Fruit fly (Drosophila melanogaster) whole organism, embryonic: Measurements from ENCODE around the gene DEF8.

Experiments
- BEAF-32 ChIP-seq: fragments of 200-800 bp; sonication (Bioruptor generic); optimal IDR thresholded peaks from 3 replicates; lab custom pipeline; 2017; ENCODE audit warnings: missing biosample characterization, missing genetic modification characterization, mild to moderate bottlenecking, moderate library complexity, missing genetic modification reagents
- BtbVII ChIP-seq: fragments of 200-800 bp; sonication (Bioruptor generic); optimal IDR thresholded peaks from 3 replicates; lab custom pipeline; 2017; ENCODE audit warnings: missing biosample characterization, mild to moderate bottlenecking, missing genetic modification characterization
- CG10209 ChIP-seq: fragments of 200-800 bp; sonication (Bioruptor generic); optimal IDR thresholded peaks from 3 replicates; lab custom pipeline; 2017; ENCODE audit warnings: missing biosample characterization, mild to moderate bottlenecking, missing genetic modification characterization, missing genetic modification reagents
- CG10654 ChIP-seq: fragments of 200-800 bp; sonication (Bioruptor generic); optimal IDR thresholded peaks from 2 replicates; lab custom pipeline; 2016; ENCODE audit warnings: missing biosample characterization, missing genetic modification characterization
- CG11560 ChIP-seq: fragments of 200-800 bp; sonication (Bioruptor generic); IDR thresholded peaks from 3 replicates; pipeline ENCODE4 v1.3.6; 2022; ENCODE audit warnings: missing biosample characterization, missing genetic modification characterization
- CG12155 ChIP-seq: fragments of 200-800 bp; sonication (Bioruptor generic); optimal IDR thresholded peaks from 3 replicates; lab custom pipeline; 2016; ENCODE audit warnings: missing biosample characterization, missing genetic modification characterization
- CG15601 ChIP-seq: fragments of 200-800 bp; sonication (Bioruptor generic); optimal IDR thresholded peaks from 3 replicates; lab custom pipeline; 2019; ENCODE audit warnings: missing biosample characterization, mild to moderate bottlenecking, missing genetic modification characterization, moderate library complexity
- CG16813 ChIP-seq: fragments of 200-800 bp; sonication (Bioruptor generic); IDR thresholded peaks from 3 replicates; pipeline ENCODE4 v1.3.6; 2022; ENCODE audit warnings: missing biosample characterization, missing genetic modification characterization; ENCODE audit not compliant: partially characterized antibody
- CG30020 ChIP-seq: fragments of 200-800 bp; optimal IDR thresholded peaks from 2 replicates; lab custom pipeline; 2019; ENCODE audit warnings: missing biosample characterization, mild to moderate bottlenecking, missing genetic modification characterization, moderate library complexity
- Dip3 ChIP-seq: fragments of 200-800 bp; sonication (Bioruptor generic); optimal IDR thresholded peaks from 3 replicates; lab custom pipeline; 2016; ENCODE audit warnings: missing biosample characterization, missing genetic modification characterization
- Doc3 ChIP-seq: fragments of 200-800 bp; sonication (Bioruptor generic); IDR thresholded peaks from 3 replicates; pipeline ENCODE4 v1.3.6; 2022; ENCODE audit warnings: missing biosample characterization, missing genetic modification characterization; ENCODE audit not compliant: partially characterized antibody
- Drgx ChIP-seq: fragments of 200-800 bp; sonication (Bioruptor generic); IDR thresholded peaks from 2 replicates; pipeline ENCODE4 v1.3.6; 2022; ENCODE audit warnings: missing biosample characterization, missing genetic modification characterization
- Ets65A ChIP-seq: fragments of 200-800 bp; sonication (Bioruptor generic); peaks from one replicate; lab custom pipeline; 2016; ENCODE audit warnings: missing biosample characterization, missing genetic modification characterization
- Gsc ChIP-seq: fragments of 200-800 bp; sonication (Bioruptor generic); IDR thresholded peaks from 2 replicates; pipeline ENCODE4 v1.3.6; 2022; ENCODE audit warnings: missing biosample characterization, missing genetic modification characterization
- Hr39 ChIP-seq: fragments of >200 bp; optimal IDR thresholded peaks from 2 replicates; lab custom pipeline; 2017
- MBD-R2 ChIP-seq: fragments of 200-800 bp; sonication (Bioruptor generic); IDR thresholded peaks from 2 replicates; pipeline ENCODE4 v1.3.6; 2022; ENCODE audit warnings: missing biosample characterization, missing genetic modification characterization
- Med ChIP-seq: fragments of 200-800 bp; sonication (Bioruptor generic); peaks from one replicate; lab custom pipeline; 2016; ENCODE audit warnings: missing biosample characterization, missing genetic modification characterization, mild to moderate bottlenecking, inconsistent platforms, moderate library complexity
- Opbp ChIP-seq: fragments of 200-800 bp; sonication (Bioruptor generic); IDR thresholded peaks from 3 replicates; pipeline ENCODE4 v1.3.6; 2022; ENCODE audit warnings: missing biosample characterization, missing genetic modification characterization; ENCODE audit not compliant: partially characterized antibody
- Ptx1 ChIP-seq: fragments of 200-800 bp; sonication (Bioruptor generic); IDR thresholded peaks from 2 replicates; pipeline ENCODE4 v1.3.6; 2022; ENCODE audit warnings: missing biosample characterization, missing genetic modification characterization
- Rfx ChIP-seq: fragments of 200-800 bp; sonication (Bioruptor generic); IDR thresholded peaks from 2 replicates; pipeline ENCODE4 v1.3.6; 2022; ENCODE audit warnings: missing biosample characterization, missing genetic modification characterization
- TFAM ChIP-seq: fragments of 200-800 bp; sonication (Bioruptor generic); optimal IDR thresholded peaks from 2 replicates; lab custom pipeline; 2017; ENCODE audit warnings: missing biosample characterization, missing genetic modification characterization, inconsistent platforms
- Trl ChIP-seq, 3 experiments: fragments of >200 bp in 2 of 3; fragments of 200-800 bp in 1 of 3; sonication (Bioruptor generic) in 1 of 3; optimal IDR thresholded peaks; 2 replicates in 1 of 3; 3 replicates in 2 of 3; lab custom pipeline; 2016 to 2017; ENCODE audit warnings: missing biosample characterization in 1 of 3, missing genetic modification characterization in 1 of 3
- ap ChIP-seq: fragments of 200-800 bp; sonication (Bioruptor generic); IDR thresholded peaks from 2 replicates; pipeline ENCODE4 v1.3.6; 2022; ENCODE audit warnings: missing biosample characterization, missing genetic modification characterization
- bbx ChIP-seq: fragments of 200-800 bp; sonication (Bioruptor generic); IDR thresholded peaks from 2 replicates; pipeline ENCODE4 v1.3.6; 2022; ENCODE audit warnings: missing biosample characterization, missing genetic modification characterization; ENCODE audit not compliant: partially characterized antibody
- bowl ChIP-seq: fragments of 200-800 bp; sonication (Bioruptor generic); IDR thresholded peaks from 2 replicates; pipeline ENCODE4 v1.3.6; 2022; ENCODE audit warnings: missing biosample characterization, missing genetic modification characterization
- chinmo ChIP-seq: fragments of 200-800 bp; sonication (Bioruptor generic); IDR thresholded peaks from 4 replicates; pipeline ENCODE4 v1.3.6; 2022; ENCODE audit warnings: missing biosample characterization, missing genetic modification characterization; ENCODE audit not compliant: partially characterized antibody
- crol ChIP-seq: fragments of 200-800 bp; sonication (Bioruptor generic); IDR thresholded peaks from 2 replicates; pipeline ENCODE4 v1.3.6; 2022; ENCODE audit warnings: missing biosample characterization, missing genetic modification characterization
- cwo ChIP-seq: fragments of 200-800 bp; sonication (Bioruptor generic); optimal IDR thresholded peaks from 3 replicates; lab custom pipeline; 2017; ENCODE audit warnings: missing biosample characterization, missing genetic modification characterization, mild to moderate bottlenecking, moderate library complexity, missing genetic modification reagents
- ewg ChIP-seq: fragments of 200-800 bp; sonication (Bioruptor generic); optimal IDR thresholded peaks from 3 replicates; lab custom pipeline; 2017; ENCODE audit warnings: mild to moderate bottlenecking, missing biosample characterization, missing genetic modification reagents, missing genetic modification characterization
- gfzf ChIP-seq: fragments of 200-800 bp; sonication (Bioruptor generic); optimal IDR thresholded peaks from 2 replicates; lab custom pipeline; 2016; ENCODE audit warnings: missing biosample characterization, mild to moderate bottlenecking, missing genetic modification characterization, moderate library complexity
- grn ChIP-seq: fragments of 200-800 bp; sonication (Bioruptor generic); optimal IDR thresholded peaks from 3 replicates; lab custom pipeline; 2017; ENCODE audit warnings: missing biosample characterization, missing genetic modification characterization
- gsb ChIP-seq: fragments of 200-800 bp; sonication (Bioruptor generic); IDR thresholded peaks from 2 replicates; pipeline ENCODE4 v1.3.6; 2022; ENCODE audit warnings: missing biosample characterization, missing genetic modification characterization
- h ChIP-seq: fragments of >200 bp; optimal IDR thresholded peaks from 2 replicates; lab custom pipeline; 2017
- hkb ChIP-seq, 2 experiments: fragments of 200-800 bp in 1 of 2; fragments of >200 bp in 1 of 2; sonication (Bioruptor generic) in 1 of 2; IDR thresholded peaks in 1 of 2; optimal IDR thresholded peaks in 1 of 2; 2 replicates each; pipeline versions ENCODE4 v1.3.6 to Lab custom; 2017 to 2022; ENCODE audit warnings: missing biosample characterization in 1 of 2, missing genetic modification characterization in 1 of 2
- kni ChIP-seq: fragments of 200-800 bp; sonication (Bioruptor generic); optimal IDR thresholded peaks from 3 replicates; lab custom pipeline; 2017; ENCODE audit warnings: mild to moderate bottlenecking, missing biosample characterization, missing genetic modification reagents, missing genetic modification characterization
- nerfin-2 ChIP-seq: fragments of 200-800 bp; sonication (Bioruptor generic); IDR thresholded peaks from 2 replicates; pipeline ENCODE4 v1.3.6; 2022; ENCODE audit warnings: missing biosample characterization, missing genetic modification characterization; ENCODE audit not compliant: partially characterized antibody
- org-1 ChIP-seq: fragments of 200-800 bp; sonication (Bioruptor generic); optimal IDR thresholded peaks from 2 replicates; lab custom pipeline; 2017; ENCODE audit warnings: missing biosample characterization, missing genetic modification characterization
- psq ChIP-seq: fragments of 200-800 bp; sonication (Bioruptor generic); optimal IDR thresholded peaks from 2 replicates; lab custom pipeline; 2017; ENCODE audit warnings: missing biosample characterization, missing genetic modification characterization
- pzg ChIP-seq: fragments of 200-800 bp; sonication (Bioruptor generic); optimal IDR thresholded peaks from 3 replicates; lab custom pipeline; 2018; ENCODE audit warnings: missing biosample characterization, mild to moderate bottlenecking, missing genetic modification characterization, moderate library complexity
- salm ChIP-seq: fragments of 200-800 bp; sonication (Bioruptor generic); optimal IDR thresholded peaks from 2 replicates; lab custom pipeline; 2018; ENCODE audit warnings: missing biosample characterization, mild to moderate bottlenecking, missing genetic modification characterization
- scrt ChIP-seq: fragments of 200-800 bp; sonication (Bioruptor generic); optimal IDR thresholded peaks from 2 replicates; lab custom pipeline; 2018; ENCODE audit warnings: missing biosample characterization, mild to moderate bottlenecking, missing genetic modification characterization, moderate library complexity
- so ChIP-seq: fragments of 200-800 bp; sonication (Bioruptor generic); IDR thresholded peaks from 3 replicates; pipeline ENCODE4 v1.3.6; 2022; ENCODE audit warnings: missing biosample characterization, missing genetic modification characterization
- sug ChIP-seq: fragments of 200-800 bp; optimal IDR thresholded peaks from 2 replicates; lab custom pipeline; 2019; ENCODE audit warnings: missing biosample characterization, mild to moderate bottlenecking, missing genetic modification characterization, moderate library complexity
- tna ChIP-seq: fragments of 200-800 bp; sonication (Bioruptor generic); IDR thresholded peaks from 2 replicates; pipeline ENCODE4 v1.3.6; 2022; ENCODE audit warnings: missing biosample characterization, missing genetic modification characterization; ENCODE audit not compliant: partially characterized antibody
- zen ChIP-seq: fragments of 200-800 bp; sonication (Bioruptor generic); optimal IDR thresholded peaks from 3 replicates; lab custom pipeline; 2018; ENCODE audit warnings: missing biosample characterization, mild to moderate bottlenecking, missing genetic modification characterization, moderate library complexity

Gene DEF8

dm6 chr3L:12146970-12147369, 15.0 kb downstream of the DEF8 start:
- TF ChIP-seq Trl (optimal IDR thresholded peaks at IDR 0.05; lab: Kevin White, UChicago) (peak; percentile 64 to 68), Trl (GFP tag; optimal IDR thresholded peaks at IDR 0.05; lab: Kevin White, UChicago) (no peak), Opbp (GFP tag; lab: Robert Waterston, UW) (no peak), Doc3 (GFP tag; lab: Robert Waterston, UW) (0 out of 3 replicates have a peak, but pooled peaks have one; percentile 17), ap (no peak), Dip3 (GFP tag; lab: Kevin White, UChicago) (no peak), zen (tag; lab: Kevin White, UChicago) (no peak), grn (no peak), psq (GFP tag; lab: Kevin White, UChicago) (peak; percentile 76), hkb (optimal IDR thresholded peaks at IDR 0.05; lab: Kevin White, UChicago) (no peak), hkb (GFP tag; IDR thresholded peaks at IDR 0.05; lab: Robert Waterston, UW) (no peak), scrt (GFP tag; lab: Kevin White, UChicago) (no peak), CG10654 (GFP tag; lab: Kevin White, UChicago) (no peak), CG12155 (GFP tag; lab: Kevin White, UChicago) (peak; percentile 85), BtbVII (GFP tag; lab: Kevin White, UChicago) (no peak), CG10209 (no peak), salm (tag; lab: Kevin White, UChicago) (no peak), bbx (peak; percentile 35; the same call in 1 of the 2 replicates), Ptx1 (no peak), CG30020 (tag; lab: Kevin White, UChicago) (no peak), gsb (no peak), org-1 (GFP tag; lab: Kevin White, UChicago) (no peak)
- TF ChIP-seq, all 482 proteins: peak for 5

dm6 chr3L:12149024-12149423, 17.1 kb downstream of the DEF8 start, which contains the start of gene CG32099:
CG32099 (plus strand) TSS chr3L:12149273.
- no peak for TF ChIP-seq Gsc (GFP tag; lab: Robert Waterston, UW)
- peak; percentile 29 for TF ChIP-seq pzg (GFP tag; lab: Kevin White, UChicago)
- TF ChIP-seq BEAF-32 (GFP tag; lab: Kevin White, UChicago) = peak; percentile 7
- TF ChIP-seq h = no peak
- peak; percentile 60 for TF ChIP-seq gfzf (GFP tag; lab: Kevin White, UChicago)
- TF ChIP-seq MBD-R2 (GFP tag; lab: Robert Waterston, UW) = peak; percentile 47; the same call in 1 of the 2 replicates

dm6 chr3L:12162156-12162682, 30.3 kb downstream of the DEF8 start:
- TF ChIP-seq chinmo (0 out of 4 replicates have a peak, but pooled peaks have one; percentile 70), ewg (GFP tag; lab: Kevin White, UChicago) (no peak), Med (GFP tag; lab: Kevin White, UChicago) (peak; percentile 83), CG11560 (tag; lab: Robert Waterston, UW) (0 out of 3 replicates have a peak, but pooled peaks have one; percentile 36), Rfx (GFP tag; lab: Robert Waterston, UW) (peak; percentile 13; the same call in 1 of the 2 replicates), TFAM (GFP tag; lab: Kevin White, UChicago) (no peak), Hr39 (lab: Kevin White, UChicago) (peak; percentile 56), kni (peak; percentile 16), CG15601 (tag; lab: Kevin White, UChicago) (peak; percentile 37), bowl (GFP tag; lab: Robert Waterston, UW) (no peak), Drgx (no peak), so (0 out of 3 replicates have a peak, but pooled peaks have one; percentile 3), crol (GFP tag; lab: Robert Waterston, UW) (peak; percentile 66), nerfin-2 (GFP tag; lab: Robert Waterston, UW) (no peak), tna (GFP tag; lab: Robert Waterston, UW) (peak; percentile 28; the same call in 1 of the 2 replicates), CG16813 (0 out of 3 replicates have a peak, but pooled peaks have one; percentile 13), Ets65A (GFP tag; lab: Kevin White, UChicago) (peak; percentile 71), sug (no peak), cwo (peak; percentile 53)
